Worm (Caenorhabditis elegans) whole organism, young adult: ENCODE results near the gene R11D1.4.

Source experiments
- F49E8.2 ChIP-seq: sonication (generic microtip); optimal IDR thresholded peaks from 3 replicates; lab custom pipeline; 2017; ENCODE audit warnings: missing genetic modification characterization, mild to moderate bottlenecking, missing compliant biosample characterization, antibody characterized with exemption, moderate library complexity; ENCODE audit not compliant: insufficient read depth
- Y53F4B.3 ChIP-seq: fragments of 200-800 bp; sonication (Bioruptor generic); IDR thresholded peaks from 2 replicates; pipeline ENCODE4 v1.3.6; 2022; ENCODE audit warnings: missing genetic modification reagents, missing genetic modification characterization, missing compliant biosample characterization
- ama-1 ChIP-seq, 3 experiments: fragments of 150-350 bp in 1 of 3; sonication (generic microtip) in 2 of 3; optimal IDR thresholded peaks; 2 replicates each; lab custom pipeline; 2014 to 2018; ENCODE audit warnings: missing biosample characterization in 2 of 3, missing genetic modification characterization in 2 of 3, missing genetic modification reagents in 2 of 3
- ceh-91 ChIP-seq: fragments of 200-800 bp; sonication (Bioruptor generic); IDR thresholded peaks from 2 replicates; pipeline ENCODE4 v1.3.6; 2022; ENCODE audit warnings: missing genetic modification reagents, missing genetic modification characterization, missing compliant biosample characterization
- nfya-1 ChIP-seq: sonication (generic microtip); optimal IDR thresholded peaks from 2 replicates; lab custom pipeline; 2017; ENCODE audit warnings: antibody characterized with exemption, missing compliant biosample characterization, missing genetic modification characterization, borderline replicate concordance; ENCODE audit not compliant: insufficient read depth
- sptf-2 ChIP-seq: fragments of 200-800 bp; sonication (Bioruptor generic); optimal IDR thresholded peaks from 2 replicates; lab custom pipeline; 2018; ENCODE audit warnings: mild to moderate bottlenecking, missing genetic modification characterization, missing compliant biosample characterization
- unc-62 ChIP-seq: fragments of 150-350 bp; optimal IDR thresholded peaks from 2 replicates; lab custom pipeline; 2014; ENCODE audit warnings: missing biosample characterization, missing genetic modification reagents, missing genetic modification characterization
- ztf-22 ChIP-seq: fragments of 200-800 bp; sonication (Bioruptor generic); optimal IDR thresholded peaks from 2 replicates; lab custom pipeline; 2018; ENCODE audit warnings: mild to moderate bottlenecking, missing genetic modification characterization, moderate library complexity, missing compliant biosample characterization

DNA sequence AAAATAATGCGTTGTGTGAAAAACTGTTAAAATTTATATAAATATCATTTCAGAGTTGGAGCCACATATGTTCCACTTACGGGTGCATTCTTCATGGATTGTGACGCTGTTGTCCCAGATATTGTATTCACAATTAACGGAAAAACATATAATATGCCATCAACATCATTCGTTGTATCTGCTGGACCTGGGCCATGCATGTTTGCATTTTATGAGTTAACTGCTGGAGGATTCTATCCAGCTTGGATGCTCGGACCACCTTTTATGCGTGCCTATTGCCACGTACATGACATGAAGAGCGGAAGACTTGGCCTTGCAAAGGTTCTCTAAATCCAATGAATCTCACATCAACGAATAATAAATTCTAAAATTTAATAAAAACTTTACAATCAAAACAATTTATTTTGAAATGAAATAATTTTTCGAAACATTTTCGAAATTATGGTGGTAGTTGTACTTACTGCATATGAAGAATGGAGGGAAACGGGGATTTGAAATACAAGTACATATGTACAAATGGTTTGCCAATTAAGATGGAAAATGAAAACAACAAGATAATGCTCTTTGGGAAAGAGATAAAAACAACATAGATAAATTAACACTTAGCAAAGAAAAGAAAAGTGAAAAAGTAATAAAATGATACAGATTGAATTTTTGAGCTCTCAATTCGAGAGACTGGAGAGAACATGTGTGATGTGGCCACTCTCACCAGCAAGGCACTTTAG, 29.9 kb upstream of the R11D1.4 start:
- TF ChIP-seq nfya-1 (tag; lab: Kevin White, UChicago) (no peak), ama-1 (optimal IDR thresholded peaks at IDR 0.05; lab: Kevin White, UChicago) (no peak), ama-1 (GFP tag; optimal IDR thresholded peaks at IDR 0.05; lab: Kevin White, UChicago) (no peak), unc-62 (no peak), F49E8.2 (no peak), ztf-22 (GFP tag; lab: Kevin White, UChicago) (no peak), sptf-2 (no peak), Y53F4B.3 (GFP tag; lab: Robert Waterston, UW) (no peak), ceh-91 (GFP tag; lab: Robert Waterston, UW) (no peak)
